Fruit fly (Drosophila melanogaster) Kc167 (cell line): ENCODE results near the gene mRpL4.

ENCODE experiments used
- h ChIP-seq: fragments of >200 bp; optimal IDR thresholded peaks from 3 replicates; lab custom pipeline; 2018; ENCODE audit warnings: missing external identifiers
- psq ChIP-seq: fragments of >200 bp; optimal IDR thresholded peaks from 2 replicates; lab custom pipeline; 2017; ENCODE audit warnings: missing external identifiers

DNA sequence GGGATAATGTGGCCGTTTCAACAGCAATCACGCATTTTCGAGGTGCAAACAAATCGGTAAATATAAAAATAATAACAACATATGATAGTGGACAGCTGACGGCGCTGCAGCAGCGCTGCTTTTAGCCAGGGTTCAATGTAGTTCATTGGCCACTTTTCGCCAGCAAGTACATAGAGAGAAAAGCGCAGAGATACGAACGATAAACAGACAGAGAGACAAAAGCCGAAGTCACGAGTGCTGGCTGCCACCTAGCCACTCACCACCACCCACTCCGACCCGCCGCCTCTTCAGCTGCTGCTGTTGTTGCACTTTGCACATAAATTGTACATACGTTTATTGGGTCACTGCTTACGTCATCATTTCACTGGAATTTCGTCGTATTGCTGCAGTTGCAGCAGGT lies 46.1 kb downstream of the mRpL4 start:
- TF ChIP-seq h (lab: Kevin White, UChicago) (no peak), psq (lab: Kevin White, UChicago) (no peak)
